Worm (Caenorhabditis elegans) whole organism, mixed stage, embryonic: ENCODE results near the gene srw-86.

ENCODE experiments used
- M03D4.4 ChIP-seq: sonication (generic microtip); optimal IDR thresholded peaks from 2 replicates; lab custom pipeline; 2017; ENCODE audit warnings: mild to moderate bottlenecking, missing genetic modification characterization, missing compliant biosample characterization
- bed-3 ChIP-seq: fragments of 200-800 bp; sonication (Bioruptor generic); optimal IDR thresholded peaks from 3 replicates; lab custom pipeline; 2018; ENCODE audit warnings: mild to moderate bottlenecking, missing genetic modification characterization, moderate library complexity, missing compliant biosample characterization
- blmp-1 ChIP-seq: fragments of 150-350 bp; optimal IDR thresholded peaks from 2 replicates; lab custom pipeline; 2014; ENCODE audit warnings: missing biosample characterization, missing genetic modification characterization
- ceh-43 ChIP-seq: fragments of 200-800 bp; sonication (Bioruptor generic); optimal IDR thresholded peaks from 2 replicates; lab custom pipeline; 2018; ENCODE audit warnings: mild to moderate bottlenecking, missing genetic modification characterization, moderate library complexity, missing compliant biosample characterization
- ceh-83 ChIP-seq: fragments of 200-800 bp; sonication (Bioruptor generic); optimal IDR thresholded peaks from 2 replicates; lab custom pipeline; 2018; ENCODE audit warnings: mild to moderate bottlenecking, missing genetic modification characterization, missing compliant biosample characterization
- ces-1 ChIP-seq: fragments of 150-350 bp; optimal IDR thresholded peaks from 2 replicates; lab custom pipeline; 2014; ENCODE audit warnings: missing biosample characterization, missing genetic modification reagents, missing genetic modification characterization
- drap-1 ChIP-seq: fragments of 200-800 bp; sonication (Bioruptor generic); optimal IDR thresholded peaks from 3 replicates; lab custom pipeline; 2018; ENCODE audit warnings: mild to moderate bottlenecking, missing genetic modification characterization, missing compliant biosample characterization
- elt-1 ChIP-seq: sonication (generic microtip); optimal IDR thresholded peaks from 2 replicates; lab custom pipeline; 2017; ENCODE audit warnings: missing genetic modification characterization, mild to moderate bottlenecking, missing compliant biosample characterization, antibody characterized with exemption, moderate library complexity, borderline replicate concordance; ENCODE audit not compliant: insufficient read depth
- elt-3 ChIP-seq: fragments of 150-350 bp; optimal IDR thresholded peaks from 2 replicates; lab custom pipeline; 2014; ENCODE audit warnings: missing biosample characterization, missing genetic modification characterization
- flh-1 ChIP-seq: fragments of 200-800 bp; sonication (Bioruptor generic); optimal IDR thresholded peaks from 2 replicates; lab custom pipeline; 2018; ENCODE audit warnings: mild to moderate bottlenecking, missing genetic modification characterization, moderate library complexity, missing compliant biosample characterization
- lin-13 ChIP-seq: fragments of 150-350 bp; optimal IDR thresholded peaks from 2 replicates; lab custom pipeline; 2014; ENCODE audit warnings: missing biosample characterization, missing genetic modification characterization
- lin-32 ChIP-seq: fragments of 200-800 bp; sonication (Bioruptor generic); optimal IDR thresholded peaks from 2 replicates; lab custom pipeline; 2018; ENCODE audit warnings: mild to moderate bottlenecking, missing genetic modification characterization, missing compliant biosample characterization
- lsy-2 ChIP-seq: fragments of 150-350 bp; optimal IDR thresholded peaks from 2 replicates; lab custom pipeline; 2014; ENCODE audit warnings: missing biosample characterization, missing genetic modification characterization
- mab-5 ChIP-seq: fragments of 150-350 bp; optimal IDR thresholded peaks from 2 replicates; lab custom pipeline; 2014; ENCODE audit warnings: missing biosample characterization, missing genetic modification characterization
- mep-1 ChIP-seq: fragments of 150-350 bp; optimal IDR thresholded peaks from 2 replicates; lab custom pipeline; 2017; ENCODE audit warnings: missing biosample characterization, missing genetic modification reagents, missing genetic modification characterization, inconsistent platforms
- mls-2 ChIP-seq: sonication (generic microtip); optimal IDR thresholded peaks from 2 replicates; lab custom pipeline; 2016; ENCODE audit warnings: mild to moderate bottlenecking, missing genetic modification characterization, moderate library complexity, missing compliant biosample characterization
- nhr-12 ChIP-seq: fragments of 150-350 bp; optimal IDR thresholded peaks from 2 replicates; lab custom pipeline; 2014; ENCODE audit warnings: missing biosample characterization, missing genetic modification characterization
- nhr-237 ChIP-seq: fragments of 150-350 bp; optimal IDR thresholded peaks from 2 replicates; lab custom pipeline; 2014; ENCODE audit warnings: missing biosample characterization, missing genetic modification characterization
- nhr-28 ChIP-seq: fragments of 150-350 bp; optimal IDR thresholded peaks from 2 replicates; lab custom pipeline; 2014; ENCODE audit warnings: missing biosample characterization, missing genetic modification characterization
- nhr-76 ChIP-seq: sonication (generic microtip); optimal IDR thresholded peaks from 2 replicates; lab custom pipeline; 2017; ENCODE audit warnings: missing biosample characterization, missing genetic modification characterization
- sem-2 ChIP-seq: fragments of 200-800 bp; sonication (Bioruptor generic); optimal IDR thresholded peaks from 2 replicates; lab custom pipeline; 2018; ENCODE audit warnings: mild to moderate bottlenecking, missing genetic modification characterization, missing compliant biosample characterization
- snpc-4 ChIP-seq: fragments of 150-350 bp; optimal IDR thresholded peaks from 2 replicates; lab custom pipeline; 2014; ENCODE audit warnings: missing biosample characterization, missing genetic modification characterization
- sptf-1 ChIP-seq: sonication (generic microtip); optimal IDR thresholded peaks from 2 replicates; lab custom pipeline; 2017; ENCODE audit warnings: mild to moderate bottlenecking, missing genetic modification characterization, moderate library complexity, missing compliant biosample characterization
- tbx-8 ChIP-seq: fragments of 200-800 bp; sonication (Bioruptor generic); optimal IDR thresholded peaks from 2 replicates; lab custom pipeline; 2018; ENCODE audit warnings: mild to moderate bottlenecking, missing genetic modification characterization, moderate library complexity, missing compliant biosample characterization
- unc-120 ChIP-seq: sonication (generic microtip); optimal IDR thresholded peaks from 2 replicates; lab custom pipeline; 2017; ENCODE audit warnings: missing genetic modification characterization, missing compliant biosample characterization; ENCODE audit not compliant: poor library complexity, severe bottlenecking
- unc-39 ChIP-seq: fragments of 150-350 bp; optimal IDR thresholded peaks from 2 replicates; lab custom pipeline; 2014; ENCODE audit warnings: missing biosample characterization, missing genetic modification characterization
- unc-62 ChIP-seq: fragments of 150-350 bp; optimal IDR thresholded peaks from 2 replicates; lab custom pipeline; 2014; ENCODE audit warnings: missing biosample characterization, missing genetic modification reagents, missing genetic modification characterization
- zip-8 ChIP-seq: fragments of 150-350 bp; optimal IDR thresholded peaks from 2 replicates; lab custom pipeline; 2014; ENCODE audit warnings: missing biosample characterization, missing genetic modification characterization

srw-86 gene

ce11 chrV:19405276-19405815, 4.8 kb upstream of the srw-86 start, which contains the start of the genes C25F9.6 and C25F9.10:
Gene C25F9.6, minus strand, starts transcription at chrV:19405326.
Gene C25F9.10, plus strand, starts transcription at chrV:19405729.
- no peak for TF ChIP-seq ceh-83 (GFP tag; lab: Kevin White, UChicago)
- no peak for TF ChIP-seq tbx-8 (GFP tag; lab: Kevin White, UChicago)
- TF ChIP-seq M03D4.4 (tag; lab: Kevin White, UChicago) = no peak
- TF ChIP-seq zip-8 (tag; lab: Kevin White, UChicago) = no peak
- no peak for TF ChIP-seq sem-2 (GFP tag; lab: Kevin White, UChicago)

ce11 chrV:19403619-19404018, 3.1 kb upstream of the srw-86 start:
- TF ChIP-seq elt-3 (no peak), mab-5 (tag; lab: Kevin White, UChicago) (no peak), nhr-12 (tag; lab: Kevin White, UChicago) (no peak), zip-8 (tag; lab: Kevin White, UChicago) (no peak)
- TF ChIP-seq, all 35 proteins: peak for 0

ce11 chrV:19402855-19403254, 2.3 kb upstream of the srw-86 start, which contains the start of gene C25F9.12:
Gene C25F9.12, minus strand, starts transcription at chrV:19402955.
- TF ChIP-seq ceh-83 (GFP tag; lab: Kevin White, UChicago) (no peak), lsy-2 (tag; lab: Kevin White, UChicago) (no peak), snpc-4 (no peak), mls-2 (tag; lab: Kevin White, UChicago) (no peak), elt-3 (no peak), drap-1 (GFP tag; lab: Kevin White, UChicago) (no peak), unc-62 (GFP tag; lab: Kevin White, UChicago) (no peak), bed-3 (GFP tag; lab: Kevin White, UChicago) (no peak), unc-120 (tag; lab: Kevin White, UChicago) (no peak), M03D4.4 (tag; lab: Kevin White, UChicago) (no peak)

- no peak for TF ChIP-seq bed-3 (GFP tag; lab: Kevin White, UChicago)
- peak; percentile 7 for TF ChIP-seq zip-8 (tag; lab: Kevin White, UChicago)
- no peak for TF ChIP-seq mab-5 (tag; lab: Kevin White, UChicago)
- no peak for TF ChIP-seq lin-13
- TF ChIP-seq lin-32 (GFP tag; lab: Kevin White, UChicago) = no peak
- no peak for TF ChIP-seq unc-62 (GFP tag; lab: Kevin White, UChicago)
Measured at ce11 chrV:19401429-19401828, 910 bp upstream of the srw-86 start.

- TF ChIP-seq unc-39 (tag; lab: Kevin White, UChicago) (no peak), flh-1 (GFP tag; lab: Kevin White, UChicago) (no peak), unc-62 (GFP tag; lab: Kevin White, UChicago) (no peak), blmp-1 (tag; lab: Kevin White, UChicago) (no peak), unc-120 (tag; lab: Kevin White, UChicago) (no peak), lin-32 (GFP tag; lab: Kevin White, UChicago) (no peak), mab-5 (tag; lab: Kevin White, UChicago) (no peak), nhr-12 (tag; lab: Kevin White, UChicago) (no peak), nhr-237 (tag; lab: Kevin White, UChicago) (no peak), sptf-1 (tag; lab: Kevin White, UChicago) (no peak), mep-1 (tag; lab: Kevin White, UChicago) (no peak), lsy-2 (tag; lab: Kevin White, UChicago) (no peak), elt-1 (tag; lab: Kevin White, UChicago) (no peak), nhr-28 (tag; lab: Kevin White, UChicago) (no peak), elt-3 (no peak), ces-1 (GFP tag; lab: Kevin White, UChicago) (no peak), nhr-76 (tag; lab: Kevin White, UChicago) (no peak), sem-2 (GFP tag; lab: Kevin White, UChicago) (no peak), ceh-43 (GFP tag; lab: Kevin White, UChicago) (no peak), tbx-8 (GFP tag; lab: Kevin White, UChicago) (no peak)
Measured at ce11 chrV:19398882-19399281, 1.6 kb downstream of the srw-86 start, which contains the start of gene C25F9.13. Gene C25F9.13, minus strand, starts transcription at chrV:19398982.
